Worm (Caenorhabditis elegans) whole organism, early embryonic: ENCODE results near the gene C02E7.10.

Experiments
- B0310.2 ChIP-seq: sonication (generic microtip); optimal IDR thresholded peaks from 2 replicates; lab custom pipeline; 2016; ENCODE audit warnings: mild to moderate bottlenecking, missing genetic modification characterization, missing compliant biosample characterization
- ama-1 ChIP-seq: fragments of 150-350 bp; optimal IDR thresholded peaks from 2 replicates; lab custom pipeline; 2014
- flt-1 ChIP-seq: fragments of 200-800 bp; sonication (Bioruptor generic); IDR thresholded peaks from 2 replicates; pipeline ENCODE4 v1.3.6; 2022; ENCODE audit warnings: missing genetic modification characterization, missing compliant biosample characterization
- hmg-4 ChIP-seq: fragments of 200-800 bp; sonication (Bioruptor generic); optimal IDR thresholded peaks from 2 replicates; lab custom pipeline; 2018; ENCODE audit warnings: mild to moderate bottlenecking, missing genetic modification characterization, missing compliant biosample characterization
- sea-1 ChIP-seq: fragments of 200-800 bp; sonication (Bioruptor generic); conservative IDR thresholded peaks from 2 replicates; pipeline ENCODE4 v1.3.6; 2022; ENCODE audit warnings: missing genetic modification characterization, missing compliant biosample characterization

- TF ChIP-seq sea-1 (no peak), B0310.2 (tag; lab: Kevin White, UChicago) (no peak), ama-1 (lab: Kevin White, UChicago) (no peak), flt-1 (GFP tag; lab: Robert Waterston, UW) (no peak), hmg-4 (GFP tag; lab: Kevin White, UChicago) (no peak)
Observed at ce11 chrV:4980094-4980493, 47.2 kb upstream of the C02E7.10 start.
